Fruit fly (Drosophila melanogaster): ENCODE results near the gene CNMa.

DNA sequence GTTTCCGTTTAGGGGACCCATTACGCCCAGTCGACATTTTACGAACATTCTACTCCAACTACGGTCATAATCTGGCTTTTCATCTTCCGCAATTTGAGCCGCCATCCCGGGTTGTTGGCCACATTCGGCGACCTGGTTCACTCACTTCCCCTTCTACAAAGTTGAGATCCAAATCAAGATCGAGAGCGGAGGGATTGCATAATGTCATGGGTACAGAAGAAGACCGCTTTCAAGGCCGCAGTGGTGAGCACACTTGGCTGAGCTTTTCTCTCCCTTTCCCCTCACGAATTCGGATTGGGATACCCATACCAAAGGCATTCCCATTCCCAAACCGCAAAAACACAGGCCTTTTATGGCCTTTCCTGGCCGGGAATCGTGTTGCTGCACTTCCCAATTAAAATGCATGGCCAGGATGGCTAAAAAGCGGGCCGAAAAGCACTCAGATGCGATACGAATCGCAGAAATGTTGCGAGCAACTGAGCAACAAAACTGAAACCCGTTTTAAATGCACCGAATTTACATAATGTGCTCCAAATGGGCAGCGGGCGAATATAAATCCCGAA, 27.5 kb downstream of the CNMa start:
- TF ChIP-seq Dll (optimal IDR thresholded peaks at IDR 0.05) (no peak), CG8478 (optimal IDR thresholded peaks at IDR 0.05) (no peak), usp (GFP tag; optimal IDR thresholded peaks at IDR 0.05) (no peak), psq (optimal IDR thresholded peaks at IDR 0.05) (no peak), EcR (GFP tag; optimal IDR thresholded peaks at IDR 0.05) (no peak)

Data from whole organism.